Fruit fly (Drosophila melanogaster) whole organism, embryonic: ENCODE results near the gene CG10300.

Experiments
- Bteb2 ChIP-seq: fragments of 200-800 bp; sonication (Bioruptor generic); optimal IDR thresholded peaks from 2 replicates; lab custom pipeline; 2016; ENCODE audit warnings: missing biosample characterization, missing genetic modification characterization
- C15 ChIP-seq: fragments of 200-800 bp; sonication (Bioruptor generic); IDR thresholded peaks from 3 replicates; pipeline ENCODE4 v1.3.6; 2022; ENCODE audit warnings: missing biosample characterization, missing genetic modification characterization
- CG1024 ChIP-seq: fragments of 200-800 bp; sonication (Bioruptor generic); IDR thresholded peaks from 2 replicates; pipeline ENCODE4 v1.3.6; 2022; ENCODE audit warnings: missing biosample characterization, missing genetic modification characterization
- CG10366 ChIP-seq: fragments of 200-800 bp; sonication (Bioruptor generic); IDR thresholded peaks from 2 replicates; pipeline ENCODE4 v1.3.6; 2022; ENCODE audit warnings: missing biosample characterization, missing genetic modification characterization
- CG11093 ChIP-seq: fragments of 200-800 bp; sonication (Bioruptor generic); IDR thresholded peaks from 3 replicates; pipeline ENCODE4 v1.3.6; 2022; ENCODE audit warnings: missing biosample characterization, missing genetic modification characterization
- CG11560 ChIP-seq: fragments of 200-800 bp; sonication (Bioruptor generic); IDR thresholded peaks from 3 replicates; pipeline ENCODE4 v1.3.6; 2022; ENCODE audit warnings: missing biosample characterization, missing genetic modification characterization
- CG12104 ChIP-seq: fragments of 200-800 bp; sonication (Bioruptor generic); optimal IDR thresholded peaks from 3 replicates; lab custom pipeline; 2016; ENCODE audit warnings: missing biosample characterization, missing genetic modification characterization
- CG14050 ChIP-seq: fragments of 200-800 bp; sonication (Bioruptor generic); IDR thresholded peaks from 3 replicates; pipeline ENCODE4 v1.3.6; 2022; ENCODE audit warnings: missing biosample characterization, missing genetic modification characterization
- CG15073 ChIP-seq: fragments of 200-800 bp; sonication (Bioruptor generic); optimal IDR thresholded peaks from 2 replicates; lab custom pipeline; 2016; ENCODE audit warnings: missing biosample characterization, missing genetic modification characterization
- CG15696 ChIP-seq: fragments of 200-800 bp; sonication (Bioruptor generic); optimal IDR thresholded peaks from 2 replicates; lab custom pipeline; 2019; ENCODE audit warnings: missing biosample characterization, mild to moderate bottlenecking, missing genetic modification characterization, moderate library complexity
- CG17361 ChIP-seq: fragments of 200-800 bp; sonication (Bioruptor generic); IDR thresholded peaks from 3 replicates; pipeline ENCODE4 v1.3.6; 2022; ENCODE audit warnings: missing biosample characterization, missing genetic modification characterization
- CG17385 ChIP-seq: fragments of 200-800 bp; sonication (Bioruptor generic); optimal IDR thresholded peaks from 3 replicates; lab custom pipeline; 2018; ENCODE audit warnings: missing biosample characterization, mild to moderate bottlenecking, missing genetic modification characterization
- CG3065 ChIP-seq: fragments of 200-800 bp; sonication (Bioruptor generic); optimal IDR thresholded peaks from 2 replicates; lab custom pipeline; 2016; ENCODE audit warnings: missing biosample characterization, missing genetic modification characterization
- CG3163 ChIP-seq: fragments of 200-800 bp; sonication (Bioruptor generic); optimal IDR thresholded peaks from 3 replicates; lab custom pipeline; 2016; ENCODE audit warnings: missing biosample characterization, missing genetic modification characterization
- CG4282 ChIP-seq: fragments of 200-800 bp; sonication (Bioruptor generic); optimal IDR thresholded peaks from 2 replicates; lab custom pipeline; 2016; ENCODE audit warnings: missing biosample characterization, missing genetic modification characterization
- CG6254 ChIP-seq: fragments of 200-800 bp; sonication (Bioruptor generic); optimal IDR thresholded peaks from 3 replicates; lab custom pipeline; 2017; ENCODE audit warnings: mild to moderate bottlenecking, missing biosample characterization, missing genetic modification reagents, missing genetic modification characterization
- CG8290 ChIP-seq, 3 experiments: fragments of 200-800 bp; sonication (Bioruptor generic); optimal IDR thresholded peaks; 2 replicates each; lab custom pipeline; 2016 to 2019; ENCODE audit warnings: missing biosample characterization in 3 of 3, missing genetic modification characterization in 3 of 3, mild to moderate bottlenecking in 2 of 3, moderate library complexity in 1 of 3
- CG9215 ChIP-seq: fragments of 200-800 bp; sonication (Bioruptor generic); IDR thresholded peaks from 2 replicates; pipeline ENCODE4 v1.3.6; 2022; ENCODE audit warnings: missing biosample characterization, missing genetic modification characterization
- CG9609 ChIP-seq: fragments of 200-800 bp; sonication (Bioruptor generic); optimal IDR thresholded peaks from 3 replicates; lab custom pipeline; 2016; ENCODE audit warnings: missing biosample characterization, missing genetic modification characterization
- Dbx ChIP-seq: fragments of 200-800 bp; sonication (Bioruptor generic); IDR thresholded peaks from 3 replicates; pipeline ENCODE4 v1.3.6; 2022; ENCODE audit warnings: missing biosample characterization, missing genetic modification characterization
- Doc2 ChIP-seq: fragments of 200-800 bp; sonication (Bioruptor generic); IDR thresholded peaks from 2 replicates; pipeline ENCODE4 v1.3.6; 2022; ENCODE audit warnings: missing biosample characterization, missing genetic modification characterization
- Eip74EF ChIP-seq, 2 experiments: fragments of 200-800 bp in 1 of 2; fragments of >200 bp in 1 of 2; sonication (Bioruptor generic) in 1 of 2; optimal IDR thresholded peaks; 2 replicates each; lab custom pipeline; 2017 to 2019; ENCODE audit warnings: missing biosample characterization in 2 of 2, missing genetic modification characterization in 2 of 2, mild to moderate bottlenecking in 1 of 2, moderate library complexity in 1 of 2
- MTF-1 ChIP-seq: fragments of 200-800 bp; sonication (Bioruptor generic); optimal IDR thresholded peaks from 2 replicates; lab custom pipeline; 2018; ENCODE audit warnings: missing biosample characterization, mild to moderate bottlenecking, missing genetic modification characterization, borderline replicate concordance
- Med ChIP-seq: fragments of 200-800 bp; sonication (Bioruptor generic); peaks from one replicate; lab custom pipeline; 2016; ENCODE audit warnings: missing biosample characterization, missing genetic modification characterization, mild to moderate bottlenecking, inconsistent platforms, moderate library complexity
- amos ChIP-seq: fragments of 200-800 bp; sonication (Bioruptor generic); IDR thresholded peaks from 2 replicates; pipeline ENCODE4 v1.3.6; 2022; ENCODE audit warnings: missing biosample characterization, missing genetic modification characterization; ENCODE audit not compliant: partially characterized antibody
- ap ChIP-seq: fragments of 200-800 bp; sonication (Bioruptor generic); IDR thresholded peaks from 2 replicates; pipeline ENCODE4 v1.3.6; 2022; ENCODE audit warnings: missing biosample characterization, missing genetic modification characterization
- ara ChIP-seq: fragments of 200-800 bp; sonication (Bioruptor generic); IDR thresholded peaks from 2 replicates; pipeline ENCODE4 v1.3.6; 2022; ENCODE audit warnings: missing biosample characterization, missing genetic modification characterization
- ato ChIP-seq: fragments of 200-800 bp; sonication (Bioruptor generic); IDR thresholded peaks from 2 replicates; pipeline ENCODE4 v1.3.6; 2022; ENCODE audit warnings: missing biosample characterization, missing genetic modification characterization; ENCODE audit not compliant: partially characterized antibody
- bbx ChIP-seq: fragments of 200-800 bp; sonication (Bioruptor generic); IDR thresholded peaks from 2 replicates; pipeline ENCODE4 v1.3.6; 2022; ENCODE audit warnings: missing biosample characterization, missing genetic modification characterization; ENCODE audit not compliant: partially characterized antibody
- cas ChIP-seq: fragments of 200-800 bp; sonication (Bioruptor generic); IDR thresholded peaks from 2 replicates; pipeline ENCODE4 v1.3.6; 2022; ENCODE audit warnings: missing biosample characterization, missing genetic modification characterization
- disco-r ChIP-seq: fragments of 200-800 bp; sonication (Bioruptor generic); optimal IDR thresholded peaks from 2 replicates; lab custom pipeline; 2016; ENCODE audit warnings: missing biosample characterization, missing genetic modification characterization
- emc ChIP-seq: fragments of 200-800 bp; sonication (Bioruptor generic); optimal IDR thresholded peaks from 2 replicates; lab custom pipeline; 2016; ENCODE audit warnings: missing biosample characterization, missing genetic modification characterization
- ems ChIP-seq: fragments of 200-800 bp; sonication (Bioruptor generic); optimal IDR thresholded peaks from 3 replicates; lab custom pipeline; 2016; ENCODE audit warnings: missing biosample characterization, missing genetic modification characterization
- gfzf ChIP-seq: fragments of 200-800 bp; sonication (Bioruptor generic); optimal IDR thresholded peaks from 2 replicates; lab custom pipeline; 2016; ENCODE audit warnings: missing biosample characterization, mild to moderate bottlenecking, missing genetic modification characterization, moderate library complexity
- hbn ChIP-seq: fragments of 200-800 bp; sonication (Bioruptor generic); IDR thresholded peaks from 2 replicates; pipeline ENCODE4 v1.3.6; 2022; ENCODE audit warnings: missing biosample characterization, missing genetic modification characterization; ENCODE audit not compliant: partially characterized antibody
- jigr1 ChIP-seq: fragments of 200-800 bp; sonication (Bioruptor generic); IDR thresholded peaks from 3 replicates; pipeline ENCODE4 v1.3.6; 2022; ENCODE audit warnings: missing biosample characterization, missing genetic modification characterization
- lov ChIP-seq, 2 experiments: fragments of 200-800 bp in 1 of 2; fragments of >200 bp in 1 of 2; sonication (Bioruptor generic) in 1 of 2; IDR thresholded peaks in 1 of 2; optimal IDR thresholded peaks in 1 of 2; 2 replicates in 1 of 2; 3 replicates in 1 of 2; pipeline versions ENCODE4 v1.3.6 to Lab custom; 2017 to 2022; ENCODE audit warnings: missing biosample characterization in 1 of 2, missing genetic modification characterization in 1 of 2
- nmo ChIP-seq: fragments of 200-800 bp; sonication (Bioruptor generic); optimal IDR thresholded peaks from 2 replicates; lab custom pipeline; 2018; ENCODE audit warnings: missing biosample characterization, mild to moderate bottlenecking, missing genetic modification characterization, moderate library complexity
- nom ChIP-seq: fragments of 200-800 bp; sonication (Bioruptor generic); optimal IDR thresholded peaks from 2 replicates; lab custom pipeline; 2017; ENCODE audit warnings: missing biosample characterization, missing genetic modification characterization, mild to moderate bottlenecking, moderate library complexity, missing genetic modification reagents
- pb ChIP-seq: fragments of 200-800 bp; sonication (Bioruptor generic); optimal IDR thresholded peaks from 3 replicates; lab custom pipeline; 2016; ENCODE audit warnings: missing biosample characterization, missing genetic modification characterization
- pum ChIP-seq: fragments of 200-800 bp; sonication (Bioruptor generic); optimal IDR thresholded peaks from 2 replicates; lab custom pipeline; 2016; ENCODE audit warnings: missing biosample characterization, missing genetic modification characterization
- schlank ChIP-seq: fragments of 200-800 bp; sonication (Bioruptor generic); optimal IDR thresholded peaks from 2 replicates; lab custom pipeline; 2018; ENCODE audit warnings: missing biosample characterization, mild to moderate bottlenecking, missing genetic modification characterization
- sob ChIP-seq: fragments of 200-800 bp; sonication (Bioruptor generic); IDR thresholded peaks from 2 replicates; pipeline ENCODE4 v1.3.6; 2022; ENCODE audit warnings: missing biosample characterization, missing genetic modification characterization
- stc ChIP-seq: fragments of 200-800 bp; sonication (Bioruptor generic); IDR thresholded peaks from 2 replicates; pipeline ENCODE4 v1.3.6; 2022; ENCODE audit warnings: missing biosample characterization, missing genetic modification characterization
- tio ChIP-seq: fragments of 200-800 bp; sonication (Bioruptor generic); optimal IDR thresholded peaks from 2 replicates; lab custom pipeline; 2017; ENCODE audit warnings: missing biosample characterization, missing genetic modification characterization, inconsistent platforms
- toy ChIP-seq: fragments of 200-800 bp; sonication (Bioruptor generic); IDR thresholded peaks from 2 replicates; pipeline ENCODE4 v1.3.6; 2022; ENCODE audit warnings: missing biosample characterization, missing genetic modification characterization
- tup ChIP-seq: fragments of 200-800 bp; sonication (Bioruptor generic); optimal IDR thresholded peaks from 2 replicates; lab custom pipeline; 2016; ENCODE audit warnings: missing biosample characterization, mild to moderate bottlenecking, missing genetic modification characterization, moderate library complexity
- yki ChIP-seq: fragments of >200 bp; optimal IDR thresholded peaks from 3 replicates; lab custom pipeline; 2018
- zfh1 ChIP-seq: fragments of 200-800 bp; sonication (Bioruptor generic); IDR thresholded peaks from 3 replicates; pipeline ENCODE4 v1.3.6; 2022; ENCODE audit warnings: missing biosample characterization, missing genetic modification characterization

Gene CG10300

dm6 chr3R:23757912-23758607 is 46.7 kb downstream of the CG10300 start, which contains the start of the genes PTPMT1 and Hrd3 (continued):
- TF ChIP-seq Med (peak; percentile 99), zfh1 (GFP tag; lab: Robert Waterston, UW) (peak; percentile 96), CG8290 (GFP tag; optimal IDR thresholded peaks at IDR 0.05; lab: Kevin White, UChicago) (peak; percentile 95), CG8290 (tag; optimal IDR thresholded peaks at IDR 0.05; lab: Kevin White, UChicago) (peak; percentile 85 to 96), CG17385 (peak; percentile 97), Bteb2 (peak; percentile 98), sob (GFP tag; lab: Robert Waterston, UW) (peak; percentile 96), disco-r (GFP tag; lab: Kevin White, UChicago) (peak; percentile 93), CG10366 (GFP tag; lab: Robert Waterston, UW) (peak; percentile 93), pum (GFP tag; lab: Kevin White, UChicago) (peak; percentile 98), yki (lab: Kevin White, UChicago) (no peak), nmo (GFP tag; lab: Kevin White, UChicago) (peak; percentile 100), Dbx (GFP tag; lab: Robert Waterston, UW) (peak; percentile 97), pb (GFP tag; lab: Kevin White, UChicago) (peak; percentile 97), ara (GFP tag; lab: Robert Waterston, UW) (peak; percentile 93), CG9609 (GFP tag; lab: Kevin White, UChicago) (peak; percentile 96), CG15696 (tag; lab: Kevin White, UChicago) (peak; percentile 98), jigr1 (peak; percentile 91), gfzf (GFP tag; lab: Kevin White, UChicago) (peak; percentile 32), cas (GFP tag; lab: Robert Waterston, UW) (peak; percentile 85), CG12104 (GFP tag; lab: Kevin White, UChicago) (peak; percentile 99), ato (no peak), CG1024 (GFP tag; lab: Robert Waterston, UW) (peak; percentile 84), CG11093 (GFP tag; lab: Robert Waterston, UW) (peak; percentile 97), CG11560 (tag; lab: Robert Waterston, UW) (peak; percentile 91), amos (GFP tag; lab: Robert Waterston, UW) (peak; percentile 27; the same call in 1 of the 2 replicates), bbx (GFP tag; lab: Robert Waterston, UW) (peak; percentile 48; the same call in 1 of the 2 replicates), CG14050 (peak; percentile 93), nom (peak; percentile 96), C15 (GFP tag; lab: Robert Waterston, UW) (peak; percentile 89; the same call in 2 of the 3 replicates), CG9215 (GFP tag; lab: Robert Waterston, UW) (peak; percentile 98), emc (GFP tag; lab: Kevin White, UChicago) (peak; percentile 95), Doc2 (GFP tag; lab: Robert Waterston, UW) (peak; percentile 90), schlank (tag; lab: Kevin White, UChicago) (peak; percentile 93), Eip74EF (GFP tag; optimal IDR thresholded peaks at IDR 0.05; lab: Kevin White, UChicago) (peak in 1 of 2 experiments; percentile 98), CG3065 (GFP tag; lab: Kevin White, UChicago) (peak; percentile 96), CG17361 (GFP tag; lab: Robert Waterston, UW) (peak; percentile 100), tio (GFP tag; lab: Kevin White, UChicago) (peak; percentile 99), CG4282 (peak; percentile 90), CG6254 (peak; percentile 94), ap (GFP tag; lab: Robert Waterston, UW) (peak; percentile 92), ems (GFP tag; lab: Kevin White, UChicago) (peak; percentile 98), stc (GFP tag; lab: Robert Waterston, UW) (peak; percentile 92), toy (peak; percentile 86), CG3163 (GFP tag; lab: Kevin White, UChicago) (peak; percentile 86), lov (optimal IDR thresholded peaks at IDR 0.05; lab: Kevin White, UChicago) (no peak), lov (GFP tag; IDR thresholded peaks at IDR 0.05; lab: Robert Waterston, UW) (peak; percentile 87), hbn (GFP tag; lab: Robert Waterston, UW) (no peak), MTF-1 (GFP tag; lab: Kevin White, UChicago) (peak; percentile 86), CG15073 (GFP tag; lab: Kevin White, UChicago) (peak; percentile 89), tup (GFP tag; lab: Kevin White, UChicago) (peak; percentile 95)
